Fruit fly (Drosophila melanogaster) whole organism, embryonic: ENCODE measurements around the gene CG44040.

Experiments
- Abd-B ChIP-seq: fragments of 200-800 bp; sonication (Bioruptor generic); optimal IDR thresholded peaks from 2 replicates; lab custom pipeline; 2018; ENCODE audit warnings: missing biosample characterization, mild to moderate bottlenecking, missing genetic modification characterization, moderate library complexity
- Atf6 ChIP-seq: fragments of 200-800 bp; sonication (Bioruptor generic); IDR thresholded peaks from 2 replicates; pipeline ENCODE4 v1.3.6; 2022; ENCODE audit warnings: missing biosample characterization, missing genetic modification characterization
- BtbVII ChIP-seq: fragments of 200-800 bp; sonication (Bioruptor generic); optimal IDR thresholded peaks from 3 replicates; lab custom pipeline; 2017; ENCODE audit warnings: missing biosample characterization, mild to moderate bottlenecking, missing genetic modification characterization
- CG10366 ChIP-seq: fragments of 200-800 bp; sonication (Bioruptor generic); IDR thresholded peaks from 2 replicates; pipeline ENCODE4 v1.3.6; 2022; ENCODE audit warnings: missing biosample characterization, missing genetic modification characterization
- CG11696 ChIP-seq: fragments of 200-800 bp; sonication (Bioruptor generic); IDR thresholded peaks from 2 replicates; pipeline ENCODE4 v1.3.6; 2022; ENCODE audit warnings: missing biosample characterization, missing genetic modification characterization
- CG13123 ChIP-seq: fragments of 200-800 bp; sonication (Bioruptor generic); optimal IDR thresholded peaks from 2 replicates; lab custom pipeline; 2016; ENCODE audit warnings: missing biosample characterization, missing genetic modification characterization
- CG13424 ChIP-seq: fragments of 200-800 bp; sonication (Bioruptor generic); optimal IDR thresholded peaks from 2 replicates; lab custom pipeline; 2019; ENCODE audit warnings: missing biosample characterization, mild to moderate bottlenecking, missing genetic modification characterization, moderate library complexity
- CG14441 ChIP-seq: fragments of 200-800 bp; sonication (Bioruptor generic); IDR thresholded peaks from 2 replicates; pipeline ENCODE4 v1.3.6; 2022; ENCODE audit warnings: missing biosample characterization, missing genetic modification characterization
- CG15269 ChIP-seq: fragments of 200-800 bp; sonication (Bioruptor generic); optimal IDR thresholded peaks from 2 replicates; lab custom pipeline; 2018; ENCODE audit warnings: missing biosample characterization, mild to moderate bottlenecking, missing genetic modification characterization, moderate library complexity
- CG15514 ChIP-seq: fragments of 200-800 bp; sonication (Bioruptor generic); optimal IDR thresholded peaks from 3 replicates; lab custom pipeline; 2017; ENCODE audit warnings: missing biosample characterization, missing genetic modification characterization, mild to moderate bottlenecking, moderate library complexity, missing genetic modification reagents
- CG17568 ChIP-seq: fragments of 200-800 bp; sonication (Bioruptor generic); optimal IDR thresholded peaks from 2 replicates; lab custom pipeline; 2018; ENCODE audit warnings: missing biosample characterization, mild to moderate bottlenecking, missing genetic modification characterization, moderate library complexity
- CG18011 ChIP-seq: fragments of 200-800 bp; sonication (Bioruptor generic); optimal IDR thresholded peaks from 2 replicates; lab custom pipeline; 2017; ENCODE audit warnings: missing biosample characterization, missing genetic modification characterization, mild to moderate bottlenecking, moderate library complexity, missing genotype
- CG2678 ChIP-seq: fragments of 200-800 bp; sonication (Bioruptor generic); optimal IDR thresholded peaks from 3 replicates; lab custom pipeline; 2019; ENCODE audit warnings: missing biosample characterization, mild to moderate bottlenecking, missing genetic modification characterization, moderate library complexity
- CG3163 ChIP-seq: fragments of 200-800 bp; sonication (Bioruptor generic); optimal IDR thresholded peaks from 3 replicates; lab custom pipeline; 2016; ENCODE audit warnings: missing biosample characterization, missing genetic modification characterization
- CG4820 ChIP-seq: fragments of 200-800 bp; sonication (Bioruptor generic); optimal IDR thresholded peaks from 3 replicates; lab custom pipeline; 2016; ENCODE audit warnings: missing biosample characterization, missing genetic modification characterization
- CG8924 ChIP-seq: fragments of 200-800 bp; optimal IDR thresholded peaks from 3 replicates; lab custom pipeline; 2019; ENCODE audit warnings: missing biosample characterization, mild to moderate bottlenecking, missing genetic modification characterization, moderate library complexity
- CG9437 ChIP-seq: fragments of 200-800 bp; sonication (Bioruptor generic); optimal IDR thresholded peaks from 2 replicates; lab custom pipeline; 2018; ENCODE audit warnings: missing biosample characterization, mild to moderate bottlenecking, missing genetic modification characterization
- CG9609 ChIP-seq: fragments of 200-800 bp; sonication (Bioruptor generic); optimal IDR thresholded peaks from 3 replicates; lab custom pipeline; 2016; ENCODE audit warnings: missing biosample characterization, missing genetic modification characterization
- CHES-1-like ChIP-seq: fragments of 200-800 bp; sonication (Bioruptor generic); optimal IDR thresholded peaks from 2 replicates; lab custom pipeline; 2016; ENCODE audit warnings: missing biosample characterization, missing genetic modification characterization
- Dbx ChIP-seq: fragments of 200-800 bp; sonication (Bioruptor generic); IDR thresholded peaks from 3 replicates; pipeline ENCODE4 v1.3.6; 2022; ENCODE audit warnings: missing biosample characterization, missing genetic modification characterization
- Doc3 ChIP-seq: fragments of 200-800 bp; sonication (Bioruptor generic); IDR thresholded peaks from 3 replicates; pipeline ENCODE4 v1.3.6; 2022; ENCODE audit warnings: missing biosample characterization, missing genetic modification characterization; ENCODE audit not compliant: partially characterized antibody
- Dref ChIP-seq: fragments of 200-800 bp; sonication (Bioruptor generic); IDR thresholded peaks from 2 replicates; pipeline ENCODE4 v1.3.6; 2022; ENCODE audit warnings: missing biosample characterization, missing genetic modification characterization
- Kr ChIP-seq: fragments of 200-800 bp; sonication (Bioruptor generic); optimal IDR thresholded peaks from 2 replicates; lab custom pipeline; 2017; ENCODE audit warnings: missing biosample characterization, mild to moderate bottlenecking, missing genetic modification characterization
- Meics ChIP-seq: fragments of 200-800 bp; sonication (Bioruptor generic); optimal IDR thresholded peaks from 2 replicates; lab custom pipeline; 2017; ENCODE audit warnings: missing biosample characterization, mild to moderate bottlenecking, missing genetic modification characterization
- Opbp ChIP-seq: fragments of 200-800 bp; sonication (Bioruptor generic); IDR thresholded peaks from 3 replicates; pipeline ENCODE4 v1.3.6; 2022; ENCODE audit warnings: missing biosample characterization, missing genetic modification characterization; ENCODE audit not compliant: partially characterized antibody
- PHDP ChIP-seq: fragments of 200-800 bp; sonication (Bioruptor generic); optimal IDR thresholded peaks from 3 replicates; lab custom pipeline; 2018; ENCODE audit warnings: missing biosample characterization, mild to moderate bottlenecking, missing genetic modification characterization, moderate library complexity
- Side ChIP-seq: fragments of 200-800 bp; sonication (Bioruptor generic); optimal IDR thresholded peaks from 2 replicates; lab custom pipeline; 2016; ENCODE audit warnings: missing biosample characterization, missing genetic modification characterization
- Taf1 ChIP-seq: fragments of 200-800 bp; sonication (Bioruptor generic); IDR thresholded peaks from 2 replicates; pipeline ENCODE4 v1.3.6; 2022; ENCODE audit warnings: missing biosample characterization, missing genetic modification characterization
- aop ChIP-seq: fragments of 200-800 bp; sonication (Bioruptor generic); IDR thresholded peaks from 2 replicates; pipeline ENCODE4 v1.3.6; 2022; ENCODE audit warnings: missing biosample characterization, missing genetic modification characterization
- az2 ChIP-seq: fragments of 200-800 bp; sonication (Bioruptor generic); optimal IDR thresholded peaks from 3 replicates; lab custom pipeline; 2016; ENCODE audit warnings: missing biosample characterization, missing genetic modification characterization
- chn ChIP-seq: fragments of 200-800 bp; sonication (Bioruptor generic); optimal IDR thresholded peaks from 2 replicates; lab custom pipeline; 2016; ENCODE audit warnings: missing biosample characterization, missing genetic modification characterization
- ems ChIP-seq: fragments of 200-800 bp; sonication (Bioruptor generic); optimal IDR thresholded peaks from 3 replicates; lab custom pipeline; 2016; ENCODE audit warnings: missing biosample characterization, missing genetic modification characterization
- esg ChIP-seq: fragments of 200-800 bp; sonication (Bioruptor generic); conservative IDR thresholded peaks from 2 replicates; pipeline ENCODE4 v1.3.6; 2022; ENCODE audit warnings: missing biosample characterization, missing genetic modification characterization
- gcm ChIP-seq: fragments of 200-800 bp; sonication (Bioruptor generic); optimal IDR thresholded peaks from 2 replicates; lab custom pipeline; 2019; ENCODE audit warnings: missing biosample characterization, mild to moderate bottlenecking, missing genetic modification characterization, moderate library complexity
- grn ChIP-seq: fragments of 200-800 bp; sonication (Bioruptor generic); optimal IDR thresholded peaks from 3 replicates; lab custom pipeline; 2017; ENCODE audit warnings: missing biosample characterization, missing genetic modification characterization
- gro ChIP-seq: fragments of 200-800 bp; sonication (Bioruptor generic); optimal IDR thresholded peaks from 2 replicates; lab custom pipeline; 2016; ENCODE audit warnings: missing biosample characterization, missing genetic modification characterization
- hb ChIP-seq: fragments of 200-800 bp; sonication (Bioruptor generic); IDR thresholded peaks from 3 replicates; pipeline ENCODE4 v1.3.6; 2022; ENCODE audit warnings: missing biosample characterization, missing genetic modification characterization; ENCODE audit not compliant: partially characterized antibody
- jing ChIP-seq: fragments of 200-800 bp; sonication (Bioruptor generic); optimal IDR thresholded peaks from 2 replicates; lab custom pipeline; 2018; ENCODE audit warnings: missing biosample characterization, mild to moderate bottlenecking, missing genetic modification characterization
- lab ChIP-seq: fragments of 200-800 bp; sonication (Bioruptor generic); optimal IDR thresholded peaks from 3 replicates; lab custom pipeline; 2017; ENCODE audit warnings: missing biosample characterization, missing genetic modification characterization, mild to moderate bottlenecking, moderate library complexity, missing genetic modification reagents
- luna ChIP-seq: fragments of 200-800 bp; sonication (Bioruptor generic); optimal IDR thresholded peaks from 2 replicates; lab custom pipeline; 2016; ENCODE audit warnings: missing biosample characterization, missing genetic modification characterization
- org-1 ChIP-seq: fragments of 200-800 bp; sonication (Bioruptor generic); optimal IDR thresholded peaks from 2 replicates; lab custom pipeline; 2017; ENCODE audit warnings: missing biosample characterization, missing genetic modification characterization
- p53 ChIP-seq: fragments of 200-800 bp; sonication (Bioruptor generic); optimal IDR thresholded peaks from 2 replicates; lab custom pipeline; 2016; ENCODE audit warnings: missing biosample characterization, missing genetic modification characterization
- peb ChIP-seq: fragments of 200-800 bp; sonication (Bioruptor generic); IDR thresholded peaks from 2 replicates; pipeline ENCODE4 v1.3.6; 2022; ENCODE audit warnings: missing biosample characterization, missing genetic modification characterization
- pfk ChIP-seq: fragments of 200-800 bp; sonication (Bioruptor generic); optimal IDR thresholded peaks from 2 replicates; lab custom pipeline; 2018; ENCODE audit warnings: missing biosample characterization, mild to moderate bottlenecking, missing genetic modification characterization, moderate library complexity
- pho ChIP-seq: fragments of 200-800 bp; sonication (Bioruptor generic); optimal IDR thresholded peaks from 2 replicates; lab custom pipeline; 2016; ENCODE audit warnings: missing biosample characterization, missing genetic modification characterization
- stc ChIP-seq: fragments of 200-800 bp; sonication (Bioruptor generic); IDR thresholded peaks from 2 replicates; pipeline ENCODE4 v1.3.6; 2022; ENCODE audit warnings: missing biosample characterization, missing genetic modification characterization
- sug ChIP-seq: fragments of 200-800 bp; optimal IDR thresholded peaks from 2 replicates; lab custom pipeline; 2019; ENCODE audit warnings: missing biosample characterization, mild to moderate bottlenecking, missing genetic modification characterization, moderate library complexity
- tgo ChIP-seq: fragments of 200-800 bp; sonication (Bioruptor generic); IDR thresholded peaks from 3 replicates; pipeline ENCODE4 v1.3.6; 2022; ENCODE audit warnings: missing biosample characterization, missing genetic modification characterization
- zf30C ChIP-seq: fragments of 200-800 bp; sonication (Bioruptor generic); optimal IDR thresholded peaks from 3 replicates; lab custom pipeline; 2018; ENCODE audit warnings: missing biosample characterization, mild to moderate bottlenecking, missing genetic modification characterization

CG44040 gene

DNA sequence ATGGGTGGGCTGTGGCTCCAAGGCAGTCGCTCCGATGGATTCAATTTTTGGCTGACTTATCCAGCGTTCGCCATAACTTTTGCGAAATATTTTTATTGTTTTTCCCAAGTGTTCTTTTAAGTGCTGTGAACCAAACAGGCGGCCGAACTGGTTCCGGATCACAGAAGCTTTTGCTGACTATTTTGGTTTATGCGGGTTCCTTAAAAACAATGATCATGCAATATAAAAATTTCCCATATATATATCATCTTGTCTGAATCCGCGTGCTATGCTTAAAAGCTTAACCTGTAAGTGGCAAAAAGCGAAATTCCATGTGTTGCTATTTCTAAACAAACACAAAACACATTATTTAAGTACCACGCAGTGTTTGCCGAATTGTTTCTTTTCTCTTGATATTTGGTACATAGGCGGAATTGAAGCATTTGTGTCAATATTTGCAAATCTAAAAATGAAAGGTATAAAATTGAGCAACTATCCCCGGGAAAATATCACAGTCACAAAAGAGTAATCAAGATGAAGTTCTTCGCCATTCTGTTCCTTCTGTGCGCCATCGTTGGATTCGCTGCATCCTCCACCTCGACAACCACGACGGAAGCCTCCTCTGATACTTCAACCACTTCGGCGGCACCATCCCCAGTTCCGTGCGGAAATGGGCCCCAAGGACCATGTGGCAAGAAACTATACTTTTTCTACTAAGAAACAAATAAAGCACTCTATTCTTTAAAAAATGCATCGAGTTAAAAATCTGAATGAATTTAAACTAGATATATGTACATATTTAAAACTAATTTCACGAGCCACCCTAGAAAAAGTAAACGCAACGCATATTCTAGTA is at the start of gene CG44040, which contains the start of gene CG6276 (continued):
- TF ChIP-seq CG8924 (peak; percentile 41), CG11696 (GFP tag; lab: Robert Waterston, UW) (peak; percentile 11; the same call in 1 of the 2 replicates), grn (GFP tag; lab: Kevin White, UChicago) (no peak), Side (GFP tag; lab: Kevin White, UChicago) (peak; percentile 6), CG9609 (GFP tag; lab: Kevin White, UChicago) (peak; percentile 32), CG9437 (GFP tag; lab: Kevin White, UChicago) (peak; percentile 51), CG15514 (GFP tag; lab: Kevin White, UChicago) (peak; percentile 99), CG17568 (GFP tag; lab: Kevin White, UChicago) (no peak), peb (GFP tag; lab: Robert Waterston, UW) (no peak), CG10366 (GFP tag; lab: Robert Waterston, UW) (no peak), gcm (peak; percentile 40), pfk (no peak), az2 (GFP tag; lab: Kevin White, UChicago) (peak; percentile 27), CG15269 (peak; percentile 35), ems (GFP tag; lab: Kevin White, UChicago) (peak; percentile 38), esg (GFP tag; lab: Robert Waterston, UW) (peak; percentile 22; the same call in 1 of the 2 replicates), tgo (no peak; the same call in 2 of the 3 replicates), CG14441 (GFP tag; lab: Robert Waterston, UW) (peak; percentile 59), Abd-B (GFP tag; lab: Kevin White, UChicago) (no peak), CG18011 (GFP tag; lab: Kevin White, UChicago) (no peak), Dbx (GFP tag; lab: Robert Waterston, UW) (peak; percentile 40; the same call in 1 of the 3 replicates), Taf1 (GFP tag; lab: Robert Waterston, UW) (no peak), p53 (GFP tag; lab: Kevin White, UChicago) (peak; percentile 23), CG13424 (tag; lab: Kevin White, UChicago) (peak; percentile 55), CG4820 (GFP tag; lab: Kevin White, UChicago) (peak; percentile 99), hb (GFP tag; lab: Robert Waterston, UW) (no peak), BtbVII (GFP tag; lab: Kevin White, UChicago) (peak; percentile 65), luna (GFP tag; lab: Kevin White, UChicago) (peak; percentile 34), PHDP (tag; lab: Kevin White, UChicago) (peak; percentile 27), aop (GFP tag; lab: Robert Waterston, UW) (peak; percentile 23; the same call in 1 of the 2 replicates), CG3163 (GFP tag; lab: Kevin White, UChicago) (peak; percentile 2), zf30C (GFP tag; lab: Kevin White, UChicago) (no peak), sug (peak; percentile 49), CG13123 (GFP tag; lab: Kevin White, UChicago) (no peak), jing (GFP tag; lab: Kevin White, UChicago) (no peak), Dref (no peak), pho (GFP tag; lab: Kevin White, UChicago) (peak; percentile 69), CG2678 (peak; percentile 65), Kr (GFP tag; lab: Kevin White, UChicago) (no peak), Meics (GFP tag; lab: Kevin White, UChicago) (peak; percentile 72), lab (GFP tag; lab: Kevin White, UChicago) (peak; percentile 76), CHES-1-like (GFP tag; lab: Kevin White, UChicago) (peak; percentile 30), gro (peak; percentile 37), Atf6 (GFP tag; lab: Robert Waterston, UW) (peak; percentile 62; the same call in 1 of the 2 replicates), org-1 (peak; percentile 13), chn (peak; percentile 16), Opbp (GFP tag; lab: Robert Waterston, UW) (no peak), Doc3 (no peak), stc (GFP tag; lab: Robert Waterston, UW) (no peak)
